Fruit fly (Drosophila melanogaster) whole organism, embryonic: Measurements from ENCODE around the gene Ptp10D.

Source experiments
- Atf3 ChIP-seq: fragments of 200-800 bp; sonication (Bioruptor generic); optimal IDR thresholded peaks from 3 replicates; lab custom pipeline; 2016; ENCODE audit warnings: missing biosample characterization, missing genetic modification characterization
- Atf6 ChIP-seq: fragments of 200-800 bp; sonication (Bioruptor generic); IDR thresholded peaks from 2 replicates; pipeline ENCODE4 v1.3.6; 2022; ENCODE audit warnings: missing biosample characterization, missing genetic modification characterization
- CG10321 ChIP-seq: fragments of 200-800 bp; sonication (Bioruptor generic); IDR thresholded peaks from 2 replicates; pipeline ENCODE4 v1.3.6; 2022; ENCODE audit warnings: missing biosample characterization, missing genetic modification characterization
- CG10462 ChIP-seq: fragments of 200-800 bp; sonication (Bioruptor generic); optimal IDR thresholded peaks from 2 replicates; lab custom pipeline; 2016; ENCODE audit warnings: missing biosample characterization, missing genetic modification characterization
- CG11695 ChIP-seq: fragments of 200-800 bp; sonication (Bioruptor generic); IDR thresholded peaks from 3 replicates; pipeline ENCODE4 v1.3.6; 2022; ENCODE audit warnings: missing biosample characterization, missing genetic modification characterization
- CG12236 ChIP-seq: fragments of 200-800 bp; sonication (Bioruptor generic); optimal IDR thresholded peaks from 2 replicates; lab custom pipeline; 2016; ENCODE audit warnings: missing biosample characterization, missing genetic modification characterization
- CG12299 ChIP-seq: fragments of 200-800 bp; sonication (Bioruptor generic); optimal IDR thresholded peaks from 2 replicates; lab custom pipeline; 2018; ENCODE audit warnings: missing biosample characterization, mild to moderate bottlenecking, missing genetic modification characterization
- CG12391 ChIP-seq: fragments of 200-800 bp; sonication (Bioruptor generic); optimal IDR thresholded peaks from 3 replicates; lab custom pipeline; 2018; ENCODE audit warnings: missing biosample characterization, mild to moderate bottlenecking, missing genetic modification characterization, moderate library complexity
- CG14860 ChIP-seq: fragments of 200-800 bp; sonication (Bioruptor generic); IDR thresholded peaks from 3 replicates; pipeline ENCODE4 v1.3.6; 2022; ENCODE audit warnings: missing biosample characterization, missing genetic modification characterization; ENCODE audit not compliant: partially characterized antibody
- CG16815 ChIP-seq: fragments of 200-800 bp; sonication (Bioruptor generic); optimal IDR thresholded peaks from 3 replicates; lab custom pipeline; 2017; ENCODE audit warnings: missing biosample characterization, mild to moderate bottlenecking, missing genetic modification characterization
- CG16863 ChIP-seq: fragments of 200-800 bp; sonication (Bioruptor generic); optimal IDR thresholded peaks from 3 replicates; lab custom pipeline; 2016; ENCODE audit warnings: missing biosample characterization, missing genetic modification characterization
- CG17186 ChIP-seq: fragments of 200-800 bp; sonication (Bioruptor generic); optimal IDR thresholded peaks from 3 replicates; lab custom pipeline; 2017; ENCODE audit warnings: missing biosample characterization, missing genetic modification reagents, missing genetic modification characterization
- CG31224 ChIP-seq: fragments of 200-800 bp; sonication (Bioruptor generic); IDR thresholded peaks from 2 replicates; pipeline ENCODE4 v1.3.6; 2022; ENCODE audit warnings: missing biosample characterization, missing genetic modification characterization
- CG31441 ChIP-seq: fragments of 200-800 bp; sonication (Bioruptor generic); IDR thresholded peaks from 2 replicates; pipeline ENCODE4 v1.3.6; 2022; ENCODE audit warnings: missing biosample characterization, missing genetic modification characterization
- CG34376 ChIP-seq: fragments of 200-800 bp; sonication (Bioruptor generic); optimal IDR thresholded peaks from 2 replicates; lab custom pipeline; 2018; ENCODE audit warnings: missing biosample characterization, mild to moderate bottlenecking, missing genetic modification characterization
- CG4360 ChIP-seq: fragments of 200-800 bp; sonication (Bioruptor generic); IDR thresholded peaks from 2 replicates; pipeline ENCODE4 v1.3.6; 2022; ENCODE audit warnings: missing biosample characterization, missing genetic modification characterization
- CG6765 ChIP-seq: fragments of 200-800 bp; sonication (Bioruptor generic); optimal IDR thresholded peaks from 3 replicates; lab custom pipeline; 2017; ENCODE audit warnings: missing biosample characterization, mild to moderate bottlenecking, missing genetic modification characterization
- CG6813 ChIP-seq: fragments of 200-800 bp; sonication (Bioruptor generic); optimal IDR thresholded peaks from 2 replicates; lab custom pipeline; 2017; ENCODE audit warnings: missing biosample characterization, missing genetic modification characterization, mild to moderate bottlenecking, moderate library complexity, missing genetic modification reagents
- CG7745 ChIP-seq: fragments of 200-800 bp; sonication (Bioruptor generic); optimal IDR thresholded peaks from 2 replicates; lab custom pipeline; 2018; ENCODE audit warnings: missing biosample characterization, mild to moderate bottlenecking, missing genetic modification characterization, moderate library complexity
- CG8944 ChIP-seq: fragments of 200-800 bp; sonication (Bioruptor generic); optimal IDR thresholded peaks from 3 replicates; lab custom pipeline; 2016; ENCODE audit warnings: missing biosample characterization, missing genetic modification characterization
- Camta ChIP-seq: fragments of 200-800 bp; sonication (Bioruptor generic); optimal IDR thresholded peaks from 2 replicates; lab custom pipeline; 2016; ENCODE audit warnings: missing biosample characterization, missing genetic modification characterization
- Deaf1 ChIP-seq: fragments of 200-800 bp; optimal IDR thresholded peaks from 3 replicates; lab custom pipeline; 2019; ENCODE audit warnings: missing biosample characterization, mild to moderate bottlenecking, missing genetic modification characterization, moderate library complexity
- Dek ChIP-seq: fragments of 200-800 bp; sonication (Bioruptor generic); optimal IDR thresholded peaks from 3 replicates; lab custom pipeline; 2019; ENCODE audit warnings: missing biosample characterization, mild to moderate bottlenecking, missing genetic modification characterization, moderate library complexity
- Dref ChIP-seq: fragments of 200-800 bp; sonication (Bioruptor generic); IDR thresholded peaks from 2 replicates; pipeline ENCODE4 v1.3.6; 2022; ENCODE audit warnings: missing biosample characterization, missing genetic modification characterization
- E2f2 ChIP-seq: fragments of 200-800 bp; sonication (Bioruptor generic); IDR thresholded peaks from 2 replicates; pipeline ENCODE4 v1.3.6; 2022; ENCODE audit warnings: missing biosample characterization, missing genetic modification characterization
- Hr39 ChIP-seq: fragments of >200 bp; optimal IDR thresholded peaks from 2 replicates; lab custom pipeline; 2017
- Med ChIP-seq: fragments of 200-800 bp; sonication (Bioruptor generic); peaks from one replicate; lab custom pipeline; 2016; ENCODE audit warnings: missing biosample characterization, missing genetic modification characterization, mild to moderate bottlenecking, inconsistent platforms, moderate library complexity
- Oli ChIP-seq: fragments of 200-800 bp; sonication (Bioruptor generic); optimal IDR thresholded peaks from 2 replicates; lab custom pipeline; 2018; ENCODE audit warnings: missing biosample characterization, mild to moderate bottlenecking, missing genetic modification characterization, moderate library complexity
- Side ChIP-seq: fragments of 200-800 bp; sonication (Bioruptor generic); optimal IDR thresholded peaks from 2 replicates; lab custom pipeline; 2016; ENCODE audit warnings: missing biosample characterization, missing genetic modification characterization
- Six4 ChIP-seq: fragments of 200-800 bp; sonication (Bioruptor generic); optimal IDR thresholded peaks from 2 replicates; lab custom pipeline; 2016; ENCODE audit warnings: missing biosample characterization, missing genetic modification characterization
- Vsx1 ChIP-seq: fragments of 200-800 bp; sonication (Bioruptor generic); optimal IDR thresholded peaks from 2 replicates; lab custom pipeline; 2017; ENCODE audit warnings: missing biosample characterization, mild to moderate bottlenecking, missing genetic modification characterization, missing genetic modification reagents
- Xrp1 ChIP-seq: fragments of 200-800 bp; sonication (Bioruptor generic); IDR thresholded peaks from 2 replicates; pipeline ENCODE4 v1.3.6; 2022; ENCODE audit warnings: missing biosample characterization, missing genetic modification characterization
- bigmax ChIP-seq: fragments of 200-800 bp; sonication (Bioruptor generic); optimal IDR thresholded peaks from 2 replicates; lab custom pipeline; 2018; ENCODE audit warnings: missing biosample characterization, mild to moderate bottlenecking, missing genetic modification characterization
- ci ChIP-seq: fragments of 200-800 bp; sonication (Bioruptor generic); IDR thresholded peaks from 3 replicates; pipeline ENCODE4 v1.3.6; 2022; ENCODE audit warnings: missing biosample characterization, missing genetic modification characterization
- crol ChIP-seq: fragments of 200-800 bp; sonication (Bioruptor generic); IDR thresholded peaks from 2 replicates; pipeline ENCODE4 v1.3.6; 2022; ENCODE audit warnings: missing biosample characterization, missing genetic modification characterization
- dati ChIP-seq: fragments of 200-800 bp; sonication (Bioruptor generic); IDR thresholded peaks from 2 replicates; pipeline ENCODE4 v1.3.6; 2022; ENCODE audit warnings: missing biosample characterization, missing genetic modification characterization
- fd96Cb ChIP-seq: fragments of 200-800 bp; sonication (Bioruptor generic); optimal IDR thresholded peaks from 2 replicates; lab custom pipeline; 2018; ENCODE audit warnings: missing biosample characterization, mild to moderate bottlenecking, missing genetic modification characterization, moderate library complexity
- grn ChIP-seq: fragments of 200-800 bp; sonication (Bioruptor generic); optimal IDR thresholded peaks from 3 replicates; lab custom pipeline; 2017; ENCODE audit warnings: missing biosample characterization, missing genetic modification characterization
- hbn ChIP-seq: fragments of 200-800 bp; sonication (Bioruptor generic); IDR thresholded peaks from 2 replicates; pipeline ENCODE4 v1.3.6; 2022; ENCODE audit warnings: missing biosample characterization, missing genetic modification characterization; ENCODE audit not compliant: partially characterized antibody
- jing ChIP-seq: fragments of 200-800 bp; sonication (Bioruptor generic); optimal IDR thresholded peaks from 2 replicates; lab custom pipeline; 2018; ENCODE audit warnings: missing biosample characterization, mild to moderate bottlenecking, missing genetic modification characterization
- ken ChIP-seq: fragments of 200-800 bp; sonication (Bioruptor generic); IDR thresholded peaks from 3 replicates; pipeline ENCODE4 v1.3.6; 2022; ENCODE audit warnings: missing biosample characterization, missing genetic modification characterization
- lola ChIP-seq, 3 experiments: fragments of >200 bp in 2 of 3; fragments of 200-800 bp in 1 of 3; sonication (Bioruptor generic) in 1 of 3; optimal IDR thresholded peaks; 2 replicates each; lab custom pipeline; 2017 to 2019; ENCODE audit warnings: missing biosample characterization in 3 of 3, missing genetic modification characterization in 3 of 3, mild to moderate bottlenecking in 1 of 3, moderate library complexity in 1 of 3
- lov ChIP-seq, 2 experiments: fragments of 200-800 bp in 1 of 2; fragments of >200 bp in 1 of 2; sonication (Bioruptor generic) in 1 of 2; IDR thresholded peaks in 1 of 2; optimal IDR thresholded peaks in 1 of 2; 2 replicates in 1 of 2; 3 replicates in 1 of 2; pipeline versions ENCODE4 v1.3.6 to Lab custom; 2017 to 2022; ENCODE audit warnings: missing biosample characterization in 1 of 2, missing genetic modification characterization in 1 of 2
- mld ChIP-seq: fragments of 200-800 bp; sonication (Bioruptor generic); IDR thresholded peaks from 3 replicates; pipeline ENCODE4 v1.3.6; 2022; ENCODE audit warnings: missing biosample characterization, missing genetic modification characterization; ENCODE audit not compliant: partially characterized antibody
- pho ChIP-seq: fragments of 200-800 bp; sonication (Bioruptor generic); optimal IDR thresholded peaks from 2 replicates; lab custom pipeline; 2016; ENCODE audit warnings: missing biosample characterization, missing genetic modification characterization
- pum ChIP-seq: fragments of 200-800 bp; sonication (Bioruptor generic); optimal IDR thresholded peaks from 2 replicates; lab custom pipeline; 2016; ENCODE audit warnings: missing biosample characterization, missing genetic modification characterization
- slbo ChIP-seq: fragments of 200-800 bp; sonication (Bioruptor generic); IDR thresholded peaks from 2 replicates; pipeline ENCODE4 v1.3.6; 2022; ENCODE audit warnings: missing biosample characterization, missing genetic modification characterization
- sr ChIP-seq: fragments of 200-800 bp; sonication (Bioruptor generic); IDR thresholded peaks from 3 replicates; pipeline ENCODE4 v1.3.6; 2022; ENCODE audit warnings: missing biosample characterization, missing genetic modification characterization
- toy ChIP-seq: fragments of 200-800 bp; sonication (Bioruptor generic); IDR thresholded peaks from 2 replicates; pipeline ENCODE4 v1.3.6; 2022; ENCODE audit warnings: missing biosample characterization, missing genetic modification characterization
- trem ChIP-seq: fragments of 200-800 bp; optimal IDR thresholded peaks from 3 replicates; lab custom pipeline; 2019; ENCODE audit warnings: missing biosample characterization, mild to moderate bottlenecking, missing genetic modification characterization, moderate library complexity

The Ptp10D gene

dm6 chrX:11716731-11717326 lies 95.0 kb downstream of the Ptp10D start, which contains the start of gene prtp (continued):
- no peak for TF ChIP-seq lov (optimal IDR thresholded peaks at IDR 0.05; lab: Kevin White, UChicago)
- TF ChIP-seq lov (GFP tag; IDR thresholded peaks at IDR 0.05; lab: Robert Waterston, UW), result no peak
- no peak for TF ChIP-seq Oli (tag; lab: Kevin White, UChicago)
- TF ChIP-seq sr, result no peak
- peak; percentile 53 for TF ChIP-seq trem (tag; lab: Kevin White, UChicago)
- peak; percentile 40; the same call in 2 of the 3 replicates for TF ChIP-seq ci
- no peak for TF ChIP-seq toy
- TF ChIP-seq crol, result peak; percentile 63; the same call in 1 of the 2 replicates
- TF ChIP-seq mld (GFP tag; lab: Robert Waterston, UW), result 0 out of 3 replicates have a peak, but pooled peaks have one; percentile 21
- no peak for TF ChIP-seq Med
- no peak for TF ChIP-seq hbn (GFP tag; lab: Robert Waterston, UW)
- TF ChIP-seq Atf3 (GFP tag; lab: Kevin White, UChicago), result no peak
- no peak for TF ChIP-seq CG31224 (GFP tag; lab: Robert Waterston, UW)
- TF ChIP-seq CG34376 (GFP tag; lab: Kevin White, UChicago), result no peak
- no peak for TF ChIP-seq lola (GFP tag; optimal IDR thresholded peaks at IDR 0.05; lab: Kevin White, UChicago)
- TF ChIP-seq CG6765 (GFP tag; lab: Kevin White, UChicago), result no peak
- TF ChIP-seq E2f2 (GFP tag; lab: Robert Waterston, UW), result peak; percentile 57
- TF ChIP-seq CG31441 (GFP tag; lab: Robert Waterston, UW), result no peak
- TF ChIP-seq CG14860 (GFP tag; lab: Robert Waterston, UW), result no peak; the same call in 2 of the 3 replicates
- TF ChIP-seq CG17186 (GFP tag; lab: Kevin White, UChicago), result no peak
- TF ChIP-seq fd96Cb (tag; lab: Kevin White, UChicago), result no peak
- TF ChIP-seq Hr39 (lab: Kevin White, UChicago), result no peak
- no peak for TF ChIP-seq CG7745 (tag; lab: Kevin White, UChicago)
- TF ChIP-seq Dref, result peak; percentile 66
- no peak for TF ChIP-seq grn
- TF ChIP-seq CG4360 (GFP tag; lab: Robert Waterston, UW), result no peak
- TF ChIP-seq bigmax (GFP tag; lab: Kevin White, UChicago), result no peak
- TF ChIP-seq Vsx1 (GFP tag; lab: Kevin White, UChicago), result no peak
- TF ChIP-seq CG16815 (GFP tag; lab: Kevin White, UChicago), result no peak
- no peak for TF ChIP-seq CG10462 (GFP tag; lab: Kevin White, UChicago)
- TF ChIP-seq Xrp1 (GFP tag; lab: Robert Waterston, UW), result peak; percentile 43; the same call in 1 of the 2 replicates
- no peak for TF ChIP-seq jing (GFP tag; lab: Kevin White, UChicago)
- TF ChIP-seq Side (GFP tag; lab: Kevin White, UChicago), result no peak
- no peak for TF ChIP-seq Atf6
- TF ChIP-seq CG16863 (GFP tag; lab: Kevin White, UChicago), result no peak
- TF ChIP-seq CG8944, result no peak
- TF ChIP-seq Camta, result peak; percentile 12
- TF ChIP-seq Deaf1, result no peak
- TF ChIP-seq CG10321 (GFP tag; lab: Robert Waterston, UW), result no peak
- TF ChIP-seq Six4 (GFP tag; lab: Kevin White, UChicago), result peak; percentile 10
- no peak for TF ChIP-seq pho (GFP tag; lab: Kevin White, UChicago)
- TF ChIP-seq slbo (GFP tag; lab: Robert Waterston, UW), result 0 out of 2 replicates have a peak, but pooled peaks have one; percentile 3
- TF ChIP-seq pum (GFP tag; lab: Kevin White, UChicago), result no peak
- TF ChIP-seq CG12236, result no peak
- no peak for TF ChIP-seq CG6813 (GFP tag; lab: Kevin White, UChicago)
- peak; percentile 26 for TF ChIP-seq CG12299 (tag; lab: Kevin White, UChicago)
- peak; percentile 55; the same call in 1 of the 3 replicates for TF ChIP-seq ken
- no peak for TF ChIP-seq Dek (tag; lab: Kevin White, UChicago)
- no peak for TF ChIP-seq dati (GFP tag; lab: Robert Waterston, UW)
- TF ChIP-seq CG12391 (tag; lab: Kevin White, UChicago), result peak; percentile 71
- no peak for TF ChIP-seq CG11695 (GFP tag; lab: Robert Waterston, UW)
